Fruit fly (Drosophila melanogaster): ENCODE data around the gene CG11085.

Gene CG11085

DNA sequence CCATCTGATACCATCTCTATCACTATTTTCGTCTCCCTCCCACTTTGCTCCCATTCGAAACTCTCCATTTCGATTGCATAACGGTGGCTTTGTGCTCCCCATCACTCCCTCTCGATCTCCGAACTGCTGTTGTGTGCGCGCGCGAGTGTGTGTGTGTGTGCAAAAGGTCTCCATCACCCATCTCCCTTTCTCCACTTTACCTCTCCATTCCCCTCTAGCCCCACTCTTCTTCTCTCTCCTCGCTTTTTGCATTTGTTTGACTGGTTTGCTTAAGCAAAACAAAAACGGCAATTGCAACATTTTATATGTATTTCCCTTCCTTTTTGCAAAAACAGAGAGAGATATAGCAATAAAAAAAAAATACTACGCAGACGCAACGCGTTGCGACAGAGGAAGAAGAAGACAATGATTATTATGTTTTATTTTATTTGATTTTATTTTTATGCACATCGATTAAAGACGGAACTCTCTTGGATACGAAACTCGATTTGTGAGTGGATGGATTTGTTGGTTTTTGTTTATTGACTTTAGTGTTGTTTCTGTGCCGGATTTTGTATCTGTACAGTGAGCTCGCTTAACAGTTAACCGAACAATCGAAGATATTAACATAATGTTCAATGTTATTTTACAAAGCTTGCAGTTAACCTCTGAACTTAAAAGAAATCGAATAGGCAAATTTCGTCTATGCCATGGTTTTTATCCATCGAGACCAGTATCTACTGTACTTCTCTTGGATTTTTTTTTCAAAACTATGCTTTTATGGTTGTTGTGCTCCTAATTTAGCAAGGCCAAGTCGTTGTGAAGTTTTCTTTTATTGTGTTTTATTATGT is 53.8 kb downstream of the CG11085 start (continued):
- TF ChIP-seq lola (GFP tag; optimal IDR thresholded peaks at IDR 0.05) = no peak
- no peak for TF ChIP-seq tai (GFP tag; optimal IDR thresholded peaks at IDR 0.05)
- no peak for TF ChIP-seq Rel (GFP tag; optimal IDR thresholded peaks at IDR 0.05)
- TF ChIP-seq Rel (tag; optimal IDR thresholded peaks at IDR 0.05) = peak; percentile 51
- TF ChIP-seq Jra (GFP tag; optimal IDR thresholded peaks at IDR 0.05) = no peak
